Worm (Caenorhabditis elegans) whole organism, mixed stage, embryonic: ENCODE measurements around the gene ZC239.22.

ENCODE experiments used
- ces-1 ChIP-seq: fragments of 150-350 bp; optimal IDR thresholded peaks from 2 replicates; lab custom pipeline; 2014; ENCODE audit warnings: missing biosample characterization, missing genetic modification reagents, missing genetic modification characterization
- cnd-1 ChIP-seq: fragments of 200-800 bp; sonication (Bioruptor generic); optimal IDR thresholded peaks from 2 replicates; lab custom pipeline; 2018; ENCODE audit warnings: mild to moderate bottlenecking, missing genetic modification characterization, missing compliant biosample characterization
- elt-1 ChIP-seq: sonication (generic microtip); optimal IDR thresholded peaks from 2 replicates; lab custom pipeline; 2017; ENCODE audit warnings: missing genetic modification characterization, mild to moderate bottlenecking, missing compliant biosample characterization, antibody characterized with exemption, moderate library complexity, borderline replicate concordance; ENCODE audit not compliant: insufficient read depth
- elt-3 ChIP-seq: fragments of 150-350 bp; optimal IDR thresholded peaks from 2 replicates; lab custom pipeline; 2014; ENCODE audit warnings: missing biosample characterization, missing genetic modification characterization
- mep-1 ChIP-seq: fragments of 150-350 bp; optimal IDR thresholded peaks from 2 replicates; lab custom pipeline; 2017; ENCODE audit warnings: missing biosample characterization, missing genetic modification reagents, missing genetic modification characterization, inconsistent platforms
- nhr-12 ChIP-seq: fragments of 150-350 bp; optimal IDR thresholded peaks from 2 replicates; lab custom pipeline; 2014; ENCODE audit warnings: missing biosample characterization, missing genetic modification characterization
- nhr-28 ChIP-seq: fragments of 150-350 bp; optimal IDR thresholded peaks from 2 replicates; lab custom pipeline; 2014; ENCODE audit warnings: missing biosample characterization, missing genetic modification characterization
- pha-4 ChIP-seq: fragments of 150-350 bp; optimal IDR thresholded peaks from 2 replicates; lab custom pipeline; 2018; ENCODE audit warnings: missing biosample characterization, missing genetic modification reagents, missing genetic modification characterization
- snpc-4 ChIP-seq: fragments of 150-350 bp; optimal IDR thresholded peaks from 2 replicates; lab custom pipeline; 2014; ENCODE audit warnings: missing biosample characterization, missing genetic modification characterization
- unc-39 ChIP-seq: fragments of 150-350 bp; optimal IDR thresholded peaks from 2 replicates; lab custom pipeline; 2014; ENCODE audit warnings: missing biosample characterization, missing genetic modification characterization
- unc-62 ChIP-seq: fragments of 150-350 bp; optimal IDR thresholded peaks from 2 replicates; lab custom pipeline; 2014; ENCODE audit warnings: missing biosample characterization, missing genetic modification reagents, missing genetic modification characterization

DNA sequence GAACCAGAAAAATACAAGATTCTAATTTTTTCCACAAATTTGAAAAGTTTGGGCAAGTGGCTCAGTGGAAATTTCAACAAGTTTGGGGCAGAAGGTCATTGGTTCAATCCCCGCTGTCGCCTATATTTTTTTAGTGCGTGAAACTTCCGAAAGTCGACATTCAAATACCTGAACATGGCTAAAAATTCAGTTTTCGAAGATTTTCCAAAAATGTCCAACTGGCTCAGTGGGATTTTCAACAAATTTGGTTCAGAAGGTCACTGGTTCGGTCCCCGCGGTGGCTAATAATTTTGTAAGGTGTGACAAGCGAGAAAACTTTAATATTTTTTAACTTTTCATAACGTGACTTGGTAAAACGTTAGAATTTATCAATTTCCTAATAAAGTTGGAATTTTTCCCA lies 44.1 kb upstream of the ZC239.22 start:
- TF ChIP-seq nhr-28 (tag; lab: Kevin White, UChicago): no peak
- TF ChIP-seq pha-4 (tag; lab: Kevin White, UChicago): no peak
- no peak for TF ChIP-seq elt-3 (tag; lab: Kevin White, UChicago)
- no peak for TF ChIP-seq nhr-12 (tag; lab: Kevin White, UChicago)
- no peak for TF ChIP-seq mep-1 (tag; lab: Kevin White, UChicago)
- no peak for TF ChIP-seq cnd-1 (tag; lab: Kevin White, UChicago)
- no peak for TF ChIP-seq unc-62 (GFP tag; lab: Kevin White, UChicago)
- no peak for TF ChIP-seq snpc-4 (tag; lab: Kevin White, UChicago)
- no peak for TF ChIP-seq ces-1 (GFP tag; lab: Kevin White, UChicago)
- TF ChIP-seq elt-1 (tag; lab: Kevin White, UChicago): no peak
- TF ChIP-seq unc-39 (tag; lab: Kevin White, UChicago): no peak
